In genomic region chr3L:16368199-16368598, dm6 we compare ENCODE assay signal across 3 fruit fly cellular contexts.
A peak's percentile ranks its signal among the peaks of the same experiment; 100 is the strongest.
TF ChIP-seq lines count a peak whose summit lies in the region.

Gene CG4842 (plus strand): TSS chr3L:16368389.

- TF ChIP-seq CTCF in whole organism, embryonic (GFP tag; optimal IDR thresholded peaks at IDR 0.05; lab: Kevin White, UChicago): no peak

TF ChIP-seq in whole organism, embryonic, 481 proteins besides CTCF, POLR2A, EP300 and RAD21:
- TF ChIP-seq oc (tag; optimal IDR thresholded peaks at IDR 0.05; lab: Kevin White, UChicago) (no peak), btn (GFP tag; optimal IDR thresholded peaks at IDR 0.05; lab: Kevin White, UChicago) (no peak), CG17829 (tag; optimal IDR thresholded peaks at IDR 0.05; lab: Kevin White, UChicago) (no peak), Trl (optimal IDR thresholded peaks at IDR 0.05; lab: Kevin White, UChicago) (peak in 1 of 2 experiments; percentile 28), Trl (GFP tag; optimal IDR thresholded peaks at IDR 0.05; lab: Kevin White, UChicago) (no peak), sug (tag; optimal IDR thresholded peaks at IDR 0.05; lab: Kevin White, UChicago) (peak; percentile 29), CG14441 (GFP tag; IDR thresholded peaks at IDR 0.05; lab: Robert Waterston, UW) (no peak), Med (GFP tag; lab: Kevin White, UChicago) (peak; percentile 46), chinmo (GFP tag; IDR thresholded peaks at IDR 0.05; lab: Robert Waterston, UW; ENCODE audit: partially characterized antibody) (0 out of 4 replicates have a peak, but pooled peaks have one; percentile 57), fu2 (GFP tag; optimal IDR thresholded peaks at IDR 0.05; lab: Kevin White, UChicago) (no peak)
TF ChIP-seq in whole organism, embryonic: peak in this region for 4.

TF ChIP-seq in whole organism, prepupa, 60 proteins besides CTCF, POLR2A, EP300 and RAD21:
- peak; percentile 70 for TF ChIP-seq svp (GFP tag; lab: Kevin White, UChicago)
- TF ChIP-seq Eip93F (GFP tag; optimal IDR thresholded peaks at IDR 0.05; lab: Kevin White, UChicago): no peak
- TF ChIP-seq Smox (GFP tag; optimal IDR thresholded peaks at IDR 0.05; lab: Kevin White, UChicago): no peak
- no peak for TF ChIP-seq CG6276 (GFP tag; optimal IDR thresholded peaks at IDR 0.05; lab: Kevin White, UChicago)

TF ChIP-seq in whole organism, pupa, 21 proteins besides CTCF, POLR2A, EP300 and RAD21:
- TF ChIP-seq CG34367 (tag; optimal IDR thresholded peaks at IDR 0.05; lab: Kevin White, UChicago) (no peak), EcR (GFP tag; optimal IDR thresholded peaks at IDR 0.05; lab: Kevin White, UChicago) (peak; percentile 7)
TF ChIP-seq in whole organism, pupa: peak in this region for 1.
